Worm (Caenorhabditis elegans): ENCODE results near the gene Y44A6D.1.

ce11 chrV:20830409-20830808 is 40.6 kb upstream of the Y44A6D.1 start:
- TF ChIP-seq nhr-11 (tag; optimal IDR thresholded peaks at IDR 0.05): no peak
- TF ChIP-seq skn-1 (tag; optimal IDR thresholded peaks at IDR 0.05): no peak
- no peak for TF ChIP-seq ces-1 (GFP tag; optimal IDR thresholded peaks at IDR 0.05)
- no peak for TF ChIP-seq irx-1 (tag; optimal IDR thresholded peaks at IDR 0.05)
- TF ChIP-seq pag-3 (tag; optimal IDR thresholded peaks at IDR 0.05; ENCODE audit: borderline replicate concordance, insufficient read depth): no peak
- TF ChIP-seq unc-86 (tag; optimal IDR thresholded peaks at IDR 0.05): no peak
- TF ChIP-seq elt-2 (tag; optimal IDR thresholded peaks at IDR 0.05): no peak
- no peak for TF ChIP-seq lin-35 (GFP tag; optimal IDR thresholded peaks at IDR 0.05)
- TF ChIP-seq efl-1 (optimal IDR thresholded peaks at IDR 0.05): no peak
- no peak for TF ChIP-seq efl-1 (GFP tag; optimal IDR thresholded peaks at IDR 0.05 in 1 of 2)
- no peak for TF ChIP-seq lsy-2 (tag; optimal IDR thresholded peaks at IDR 0.05)
- TF ChIP-seq pax-3 (tag; optimal IDR thresholded peaks at IDR 0.05): no peak
- TF ChIP-seq aly-2 (tag; optimal IDR thresholded peaks at IDR 0.05): no peak
- TF ChIP-seq pqm-1 (tag; optimal IDR thresholded peaks at IDR 0.05): no peak

Measured in whole organism, L1 larva.